Worm (Caenorhabditis elegans): Measurements from ENCODE around the gene F36H12.10.
"Not testable (repeated sequence)": the region's sequence is repeated elsewhere in the genome, so short reads cannot be mapped to it uniquely, and the experiment has no call there.

The F36H12.10 gene

DNA sequence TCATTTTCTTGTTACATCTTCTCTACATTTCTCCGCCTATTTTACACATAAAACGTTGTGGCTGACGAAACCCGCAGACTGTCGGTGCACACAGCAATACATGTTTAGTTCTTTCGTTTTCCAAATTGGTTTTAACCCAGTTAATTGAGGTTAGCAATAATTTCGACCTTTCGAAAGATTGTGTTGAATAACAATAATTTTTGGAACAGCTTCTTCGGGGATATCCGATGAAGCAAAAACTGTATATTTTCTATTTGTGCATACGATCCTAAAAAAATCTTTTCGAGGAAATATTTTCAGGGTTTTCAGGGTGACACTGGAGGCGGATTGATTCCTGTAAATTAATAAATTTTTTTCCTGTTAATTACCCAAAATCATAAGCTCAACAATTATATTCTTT lies 7.2 kb upstream of the F36H12.10 start:
- TF ChIP-seq lin-38 (GFP tag; IDR thresholded peaks at IDR 0.05) (peak; percentile 39; the same call in 1 of the 2 replicates), snpc-1.2 (GFP tag; IDR thresholded peaks at IDR 0.05) (peak; percentile 98), unc-62 (GFP tag; optimal IDR thresholded peaks at IDR 0.05 in 1 of 2) (peak in 1 of 2 experiments; percentile 57), php-3 (GFP tag; IDR thresholded peaks at IDR 0.05) (0 out of 2 replicates have a peak, but pooled peaks have one; percentile 30), mdt-29 (GFP tag; IDR thresholded peaks at IDR 0.05) (0 out of 2 replicates have a peak, but pooled peaks have one; percentile 32), T26A8.4 (GFP tag; IDR thresholded peaks at IDR 0.05) (peak; percentile 65)
- TF ChIP-seq unc-62 (tag; optimal IDR thresholded peaks at IDR 0.05): not testable (repeated sequence)

DNA sequence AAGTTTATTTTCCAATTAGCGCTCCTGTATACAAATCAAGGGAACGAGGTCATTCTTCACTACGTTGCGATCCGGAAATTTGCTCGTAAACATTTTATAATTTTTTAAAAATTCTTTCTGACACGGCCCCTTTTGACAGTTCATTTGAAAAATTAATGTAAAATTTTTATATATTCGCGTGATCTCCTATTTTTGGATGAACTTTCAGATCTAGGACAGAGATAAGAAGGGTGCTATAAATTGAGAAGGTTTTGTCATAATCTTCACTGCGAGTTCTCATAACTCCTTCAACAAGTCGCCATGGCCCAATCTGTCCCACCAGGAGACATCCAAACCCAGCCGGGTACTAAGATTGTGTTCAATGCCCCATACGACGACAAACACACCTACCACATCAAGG lies 5.7 kb upstream of the F36H12.10 start, which contains the start of gene msp-19:
Gene msp-19, plus strand, starts transcription at position 301 of the 400 bp plus-strand sequence.
- not testable (repeated sequence) for TF ChIP-seq F37D6.2 (tag; optimal IDR thresholded peaks at IDR 0.05); spr-3 (GFP tag; optimal IDR thresholded peaks at IDR 0.05); dve-1 (tag; optimal IDR thresholded peaks at IDR 0.05; ENCODE audit: insufficient read depth)

DNA sequence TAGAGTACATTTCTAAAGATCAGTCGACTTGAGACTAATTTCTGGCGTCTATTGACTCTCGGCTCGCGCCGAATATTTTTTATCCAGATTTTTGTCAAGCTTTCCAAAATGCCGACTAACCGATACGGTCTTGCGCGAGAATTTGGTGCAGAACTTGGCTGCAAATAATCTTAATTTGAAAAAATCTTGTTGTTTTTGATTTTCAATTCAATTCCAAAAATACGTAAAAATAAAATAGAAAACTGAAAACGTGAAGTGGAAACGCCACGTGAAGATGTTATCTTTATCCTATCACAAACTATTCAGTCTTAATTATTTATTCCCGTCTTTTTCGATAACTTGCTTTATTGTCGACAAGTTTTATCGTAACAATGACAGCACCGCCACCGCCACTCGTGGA lies 3.8 kb upstream of the F36H12.10 start, which contains the start of gene ttbk-2.1:
Gene ttbk-2.1, plus strand, starts transcription at position 301 of the 400 bp plus-strand sequence.
- TF ChIP-seq mep-1 (tag; optimal IDR thresholded peaks at IDR 0.05); tra-1 (GFP tag; IDR thresholded peaks at IDR 0.05); mxl-3 (GFP tag; optimal IDR thresholded peaks at IDR 0.05): not testable (repeated sequence)

DNA sequence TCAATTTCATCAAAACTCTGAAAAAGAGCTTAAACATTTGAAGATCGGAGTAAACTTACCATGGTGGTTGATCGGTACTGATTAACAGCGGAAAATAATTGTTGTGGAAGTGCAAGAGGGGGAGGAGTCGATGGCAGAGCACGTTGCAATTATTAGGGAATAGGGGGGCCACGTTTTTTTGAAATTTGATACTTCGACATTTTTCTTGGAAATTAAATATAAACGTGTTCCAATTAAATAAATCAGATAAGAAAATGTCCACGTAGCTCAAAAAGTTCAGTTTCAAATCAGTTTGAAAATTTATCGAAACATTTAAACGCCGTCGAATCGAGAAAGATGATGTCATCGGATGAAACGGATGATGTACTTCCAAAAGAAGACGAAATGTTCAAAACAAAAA lies 2.2 kb upstream of the F36H12.10 start, which contains the start of gene F36H12.9:
Gene F36H12.9, plus strand, starts transcription at position 301 of the 400 bp plus-strand sequence.
- not testable (repeated sequence) for TF ChIP-seq snpc-1.2 (GFP tag; IDR thresholded peaks at IDR 0.05); unc-130 (GFP tag; optimal IDR thresholded peaks at IDR 0.05); lin-38 (GFP tag; IDR thresholded peaks at IDR 0.05)

DNA sequence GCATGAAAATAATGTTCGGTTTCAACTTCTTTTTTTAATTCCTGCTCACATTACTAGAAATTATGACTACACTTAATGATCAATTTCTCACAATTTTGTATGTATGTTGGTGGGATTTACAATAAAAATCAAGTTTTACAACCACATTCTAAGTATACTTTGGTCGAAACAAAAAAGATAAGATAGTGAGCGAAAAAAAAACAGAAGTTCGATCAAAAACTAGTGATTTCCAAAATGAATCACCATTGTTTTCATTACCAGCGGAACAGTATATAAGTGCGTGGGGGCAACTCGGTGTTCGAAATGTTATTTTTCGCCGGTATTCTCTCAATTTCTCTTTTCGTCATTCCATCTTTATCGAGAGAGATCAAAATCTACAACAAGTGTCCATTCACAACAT lies 24.0 kb downstream of the F36H12.10 start, which contains the start of gene thn-5:
Gene thn-5, plus strand, starts transcription at position 301 of the 400 bp plus-strand sequence.
- TF ChIP-seq mep-1 (tag; optimal IDR thresholded peaks at IDR 0.05) (no peak), fkh-10 (GFP tag; optimal IDR thresholded peaks at IDR 0.05) (no peak), dve-1 (tag; optimal IDR thresholded peaks at IDR 0.05; ENCODE audit: insufficient read depth) (no peak), ceh-20 (GFP tag; IDR thresholded peaks at IDR 0.05) (no peak), nhr-42 (GFP tag; IDR thresholded peaks at IDR 0.05) (no peak), arid-1 (GFP tag; conservative IDR thresholded peaks at IDR 0.05) (no peak), lin-39 (tag; optimal IDR thresholded peaks at IDR 0.05) (no peak), ceh-82 (tag; optimal IDR thresholded peaks at IDR 0.05) (no peak), aly-2 (tag; optimal IDR thresholded peaks at IDR 0.05) (no peak), madf-5 (GFP tag; IDR thresholded peaks at IDR 0.05) (no peak), set-16 (GFP tag; IDR thresholded peaks at IDR 0.05) (no peak), F26F4.8 (GFP tag; conservative IDR thresholded peaks at IDR 0.05) (no peak)

ce11 chrIV:5228619-5229018 lies 26.0 kb downstream of the F36H12.10 start, which contains the start of gene thn-6:
Gene thn-6, plus strand, starts transcription at chrIV:5228919.
- TF ChIP-seq pqm-1 (tag; optimal IDR thresholded peaks at IDR 0.05): no peak
- no peak for TF ChIP-seq zfp-3 (GFP tag; conservative IDR thresholded peaks at IDR 0.05)
- TF ChIP-seq tra-1 (GFP tag; IDR thresholded peaks at IDR 0.05): no peak
- no peak for TF ChIP-seq fkh-10 (GFP tag; optimal IDR thresholded peaks at IDR 0.05)
- TF ChIP-seq ctbp-1 (GFP tag; IDR thresholded peaks at IDR 0.05): no peak
- TF ChIP-seq nhr-25 (tag; optimal IDR thresholded peaks at IDR 0.05; ENCODE audit: borderline replicate concordance, insufficient read depth): no peak
- no peak for TF ChIP-seq lin-13 (GFP tag; optimal IDR thresholded peaks at IDR 0.05)
- no peak for TF ChIP-seq F37D6.2 (tag; optimal IDR thresholded peaks at IDR 0.05)
- no peak for TF ChIP-seq daf-12 (tag; optimal IDR thresholded peaks at IDR 0.05)
- TF ChIP-seq dmd-9 (GFP tag; IDR thresholded peaks at IDR 0.05): no peak
- no peak for TF ChIP-seq egl-27 (tag; optimal IDR thresholded peaks at IDR 0.05)
- no peak for TF ChIP-seq pha-4 (GFP tag; IDR thresholded peaks at IDR 0.05)
- no peak for TF ChIP-seq pha-4 (tag; optimal IDR thresholded peaks at IDR 0.05)
- TF ChIP-seq hmg-1.1 (GFP tag; IDR thresholded peaks at IDR 0.05): no peak
- no peak for TF ChIP-seq nhr-111 (GFP tag; optimal IDR thresholded peaks at IDR 0.05)

Measured in whole organism, L4 larva.